Worm (Caenorhabditis elegans): ENCODE results near the gene F09G8.7.

F09G8.7 gene

ce11 chrIII:8298216-8298920, 30.2 kb upstream of the F09G8.7 start:
- TF ChIP-seq lin-13 (tag; optimal IDR thresholded peaks at IDR 0.05), result no peak
- no peak for TF ChIP-seq mab-5 (tag; optimal IDR thresholded peaks at IDR 0.05)
- peak; percentile 79 for TF ChIP-seq cnd-1 (tag; optimal IDR thresholded peaks at IDR 0.05)
- no peak for TF ChIP-seq ztf-11 (tag; optimal IDR thresholded peaks at IDR 0.05)
- TF ChIP-seq bed-3 (GFP tag; optimal IDR thresholded peaks at IDR 0.05), result no peak
- no peak for TF ChIP-seq nhr-28 (tag; optimal IDR thresholded peaks at IDR 0.05)
- TF ChIP-seq ceh-39 (tag; optimal IDR thresholded peaks at IDR 0.05), result no peak
- peak; percentile 35 for TF ChIP-seq sptf-1 (tag; optimal IDR thresholded peaks at IDR 0.05)
- TF ChIP-seq hlh-1 (tag; optimal IDR thresholded peaks at IDR 0.05), result no peak
- no peak for TF ChIP-seq unc-120 (tag; optimal IDR thresholded peaks at IDR 0.05; ENCODE audit: poor library complexity, severe bottlenecking)
- no peak for TF ChIP-seq mep-1 (tag; optimal IDR thresholded peaks at IDR 0.05)
- TF ChIP-seq ces-1 (GFP tag; optimal IDR thresholded peaks at IDR 0.05), result no peak
- TF ChIP-seq pha-4 (tag; optimal IDR thresholded peaks at IDR 0.05), result no peak
- no peak for TF ChIP-seq M03D4.4 (tag; optimal IDR thresholded peaks at IDR 0.05)
- peak; percentile 90 for TF ChIP-seq nhr-2 (tag; optimal IDR thresholded peaks at IDR 0.05)
- no peak for TF ChIP-seq ceh-43 (GFP tag; optimal IDR thresholded peaks at IDR 0.05)
- no peak for TF ChIP-seq elt-3 (tag; optimal IDR thresholded peaks at IDR 0.05)
- no peak for TF ChIP-seq sem-2 (GFP tag; optimal IDR thresholded peaks at IDR 0.05)
- peak; percentile 24 for TF ChIP-seq mls-2 (tag; optimal IDR thresholded peaks at IDR 0.05)
- TF ChIP-seq zip-8 (tag; optimal IDR thresholded peaks at IDR 0.05), result peak; percentile 93
- no peak for TF ChIP-seq snpc-4 (tag; optimal IDR thresholded peaks at IDR 0.05)
- TF ChIP-seq drap-1 (GFP tag; optimal IDR thresholded peaks at IDR 0.05), result no peak
- no peak for TF ChIP-seq blmp-1 (tag; optimal IDR thresholded peaks at IDR 0.05)
- no peak for TF ChIP-seq ceh-83 (GFP tag; optimal IDR thresholded peaks at IDR 0.05)
- TF ChIP-seq unc-39 (tag; optimal IDR thresholded peaks at IDR 0.05), result no peak
- TF ChIP-seq ham-2 (GFP tag; optimal IDR thresholded peaks at IDR 0.05), result no peak
- TF ChIP-seq nhr-76 (tag; optimal IDR thresholded peaks at IDR 0.05), result no peak
- TF ChIP-seq unc-62 (GFP tag; optimal IDR thresholded peaks at IDR 0.05), result peak; percentile 3
- no peak for TF ChIP-seq nhr-12 (tag; optimal IDR thresholded peaks at IDR 0.05)
- no peak for TF ChIP-seq flh-1 (GFP tag; optimal IDR thresholded peaks at IDR 0.05)
- no peak for TF ChIP-seq tbx-8 (GFP tag; optimal IDR thresholded peaks at IDR 0.05)
- no peak for TF ChIP-seq lin-32 (GFP tag; optimal IDR thresholded peaks at IDR 0.05)
- TF ChIP-seq elt-1 (tag; optimal IDR thresholded peaks at IDR 0.05; ENCODE audit: borderline replicate concordance, insufficient read depth), result no peak
- TF ChIP-seq nhr-237 (tag; optimal IDR thresholded peaks at IDR 0.05), result no peak
- TF ChIP-seq lsy-2 (tag; optimal IDR thresholded peaks at IDR 0.05), result no peak

- TF ChIP-seq zip-8 (tag; optimal IDR thresholded peaks at IDR 0.05) (peak; percentile 13), blmp-1 (tag; optimal IDR thresholded peaks at IDR 0.05) (peak; percentile 44), lin-13 (tag; optimal IDR thresholded peaks at IDR 0.05) (no peak), unc-39 (tag; optimal IDR thresholded peaks at IDR 0.05) (no peak), unc-62 (GFP tag; optimal IDR thresholded peaks at IDR 0.05) (peak; percentile 77)
Measured at ce11 chrIII:8293260-8293659, 25.1 kb upstream of the F09G8.7 start.

ce11 chrIII:8291268-8292032, 23.3 kb upstream of the F09G8.7 start:
- TF ChIP-seq elt-3 (tag; optimal IDR thresholded peaks at IDR 0.05) (peak; percentile 22), nhr-28 (tag; optimal IDR thresholded peaks at IDR 0.05) (no peak), M03D4.4 (tag; optimal IDR thresholded peaks at IDR 0.05) (no peak), elt-1 (tag; optimal IDR thresholded peaks at IDR 0.05; ENCODE audit: borderline replicate concordance, insufficient read depth) (peak; percentile 11), unc-62 (GFP tag; optimal IDR thresholded peaks at IDR 0.05) (peak; percentile 11)

Data from whole organism, mixed stage, embryonic.